Worm (Caenorhabditis elegans) whole organism, L4 larva: ENCODE data around the gene srh-177.

Experiments used
- lsy-2 ChIP-seq, 2 experiments: fragments of 150-350 bp in 1 of 2; sonication (generic microtip) in 1 of 2; optimal IDR thresholded peaks; 2 replicates each; lab custom pipeline; 2014 to 2017; ENCODE audit warnings: missing biosample characterization in 2 of 2, missing genetic modification characterization in 2 of 2
- nhr-6 ChIP-seq: fragments of 150-350 bp; optimal IDR thresholded peaks from 2 replicates; lab custom pipeline; 2014; ENCODE audit warnings: missing biosample characterization, missing genetic modification characterization
- sdz-12 ChIP-seq: fragments of 200-800 bp; sonication (Bioruptor generic); optimal IDR thresholded peaks from 2 replicates; lab custom pipeline; 2018; ENCODE audit warnings: mild to moderate bottlenecking, missing genetic modification characterization, missing compliant biosample characterization

ce11 chrV:20417809-20418208 lies 48.8 kb upstream of the srh-177 start:
- TF ChIP-seq sdz-12 (GFP tag; lab: Kevin White, UChicago) (no peak), nhr-6 (tag; lab: Kevin White, UChicago) (peak; percentile 62), lsy-2 (tag; optimal IDR thresholded peaks at IDR 0.05; lab: Kevin White, UChicago) (peak in 1 of 2 experiments; percentile 73)
